Worm (Caenorhabditis elegans) whole organism, L1 larva: ENCODE data around the gene F47B10.9.
A peak's percentile ranks its signal among the peaks of the same experiment; 100 is the strongest.

Experiments used
- C16A3.4 ChIP-seq: fragments of 150-350 bp; optimal IDR thresholded peaks from 2 replicates; lab custom pipeline; 2014; ENCODE audit warnings: missing biosample characterization, missing genetic modification characterization
- C34B4.2 ChIP-seq: sonication (generic microtip); optimal IDR thresholded peaks from 2 replicates; lab custom pipeline; 2017; ENCODE audit warnings: mild to moderate bottlenecking, missing genetic modification characterization, missing compliant biosample characterization
- Y116A8C.19 ChIP-seq: sonication (generic microtip); optimal IDR thresholded peaks from 2 replicates; lab custom pipeline; 2016; ENCODE audit warnings: missing compliant biosample characterization, missing genetic modification characterization, borderline replicate concordance
- aly-2 ChIP-seq: fragments of 150-350 bp; optimal IDR thresholded peaks from 2 replicates; lab custom pipeline; 2014; ENCODE audit warnings: missing biosample characterization, missing genetic modification characterization
- blmp-1 ChIP-seq: fragments of 150-350 bp; optimal IDR thresholded peaks from 2 replicates; lab custom pipeline; 2014; ENCODE audit warnings: missing biosample characterization, missing genetic modification characterization
- ceh-8 ChIP-seq: fragments of 200-800 bp; sonication (Bioruptor generic); optimal IDR thresholded peaks from 2 replicates; lab custom pipeline; 2018; ENCODE audit warnings: mild to moderate bottlenecking, missing genetic modification characterization, moderate library complexity, missing compliant biosample characterization
- ceh-82 ChIP-seq, 3 experiments: fragments of 150-350 bp in 1 of 3; sonication (generic microtip) in 2 of 3; optimal IDR thresholded peaks; 2 replicates each; lab custom pipeline; 2014 to 2017; ENCODE audit warnings: missing biosample characterization in 3 of 3, missing genetic modification characterization in 3 of 3
- ceh-90 ChIP-seq: sonication (generic microtip); optimal IDR thresholded peaks from 2 replicates; lab custom pipeline; 2016; ENCODE audit warnings: missing genetic modification characterization, missing compliant biosample characterization
- ces-1 ChIP-seq: fragments of 150-350 bp; optimal IDR thresholded peaks from 2 replicates; lab custom pipeline; 2014; ENCODE audit warnings: missing biosample characterization, missing genetic modification reagents, missing genetic modification characterization
- efl-1 ChIP-seq, 4 experiments: fragments of 150-350 bp; optimal IDR thresholded peaks in 3 of 4; peaks in 1 of 4; 1 replicate in 1 of 4; 2 replicates in 3 of 4; lab custom pipeline; 2014; ENCODE audit warnings: missing biosample characterization in 2 of 4, missing genetic modification characterization in 2 of 4, missing genetic modification reagents in 2 of 4
- efl-3 ChIP-seq: fragments of 200-800 bp; sonication (Bioruptor generic); optimal IDR thresholded peaks from 2 replicates; lab custom pipeline; 2018; ENCODE audit warnings: mild to moderate bottlenecking, missing genetic modification characterization, missing compliant biosample characterization
- egl-13 ChIP-seq: sonication (generic microtip); optimal IDR thresholded peaks from 2 replicates; lab custom pipeline; 2016; ENCODE audit warnings: missing genotype, missing genetic modification reagents, missing genetic modification characterization, missing compliant biosample characterization
- elt-2 ChIP-seq: sonication (generic microtip); optimal IDR thresholded peaks from 2 replicates; lab custom pipeline; 2016; ENCODE audit warnings: missing genetic modification characterization, mild to moderate bottlenecking, inconsistent platforms, missing compliant biosample characterization, missing genetic modification reagents
- fkh-8 ChIP-seq: sonication (generic microtip); optimal IDR thresholded peaks from 2 replicates; lab custom pipeline; 2016; ENCODE audit warnings: mild to moderate bottlenecking, missing genetic modification characterization, missing compliant biosample characterization
- fos-1 ChIP-seq: fragments of 150-350 bp; optimal IDR thresholded peaks from 2 replicates; lab custom pipeline; 2014; ENCODE audit warnings: missing biosample characterization, missing genetic modification characterization
- grh-1 ChIP-seq: fragments of 200-800 bp; sonication (Bioruptor generic); IDR thresholded peaks from 2 replicates; pipeline ENCODE4 v1.3.6; 2022; ENCODE audit warnings: missing genetic modification reagents, missing genetic modification characterization, missing compliant biosample characterization
- hlh-17 ChIP-seq: fragments of 200-800 bp; sonication (Bioruptor generic); optimal IDR thresholded peaks from 2 replicates; lab custom pipeline; 2018; ENCODE audit warnings: missing genetic modification characterization, mild to moderate bottlenecking, missing compliant biosample characterization, moderate library complexity, borderline replicate concordance
- hlh-4 ChIP-seq: sonication (generic microtip); optimal IDR thresholded peaks from 2 replicates; lab custom pipeline; 2016; ENCODE audit warnings: mild to moderate bottlenecking, missing genetic modification characterization, missing compliant biosample characterization
- jun-1 ChIP-seq: fragments of 150-350 bp; optimal IDR thresholded peaks from 2 replicates; lab custom pipeline; 2014; ENCODE audit warnings: missing biosample characterization, missing genetic modification reagents, missing genetic modification characterization
- lin-14 ChIP-seq: fragments of 200-800 bp; sonication (Bioruptor generic); optimal IDR thresholded peaks from 2 replicates; lab custom pipeline; 2018; ENCODE audit warnings: mild to moderate bottlenecking, missing genetic modification characterization, moderate library complexity, missing compliant biosample characterization
- lin-35 ChIP-seq, 2 experiments: fragments of 150-350 bp; optimal IDR thresholded peaks; 2 replicates each; lab custom pipeline; 2014; ENCODE audit warnings: missing biosample characterization in 2 of 2, missing genetic modification characterization in 2 of 2, missing genetic modification reagents in 2 of 2
- lsy-2 ChIP-seq, 2 experiments: fragments of 150-350 bp; optimal IDR thresholded peaks; 2 replicates each; lab custom pipeline; 2014; ENCODE audit warnings: missing biosample characterization in 2 of 2, missing genetic modification characterization in 2 of 2
- mab-9 ChIP-seq: fragments of 200-800 bp; sonication (Bioruptor generic); IDR thresholded peaks from 2 replicates; pipeline ENCODE4 v1.3.6; 2022; ENCODE audit warnings: missing genetic modification reagents, missing genetic modification characterization, missing compliant biosample characterization
- mep-1 ChIP-seq: fragments of 150-350 bp; optimal IDR thresholded peaks from 2 replicates; lab custom pipeline; 2014; ENCODE audit warnings: missing biosample characterization, missing genetic modification characterization
- nhr-12 ChIP-seq: sonication (generic microtip); optimal IDR thresholded peaks from 2 replicates; lab custom pipeline; 2017; ENCODE audit warnings: missing biosample characterization, missing genetic modification characterization
- nhr-20 ChIP-seq: sonication (generic microtip); optimal IDR thresholded peaks from 2 replicates; lab custom pipeline; 2016; ENCODE audit warnings: mild to moderate bottlenecking, missing genetic modification characterization, missing compliant biosample characterization
- nhr-28 ChIP-seq: fragments of 150-350 bp; optimal IDR thresholded peaks from 2 replicates; lab custom pipeline; 2014; ENCODE audit warnings: missing biosample characterization, missing genetic modification characterization
- nhr-76 ChIP-seq: sonication (generic microtip); optimal IDR thresholded peaks from 2 replicates; lab custom pipeline; 2017; ENCODE audit warnings: missing biosample characterization, missing genetic modification characterization
- nhr-85 ChIP-seq: sonication (generic microtip); peaks from one replicate; lab custom pipeline; 2016; ENCODE audit warnings: missing genetic modification characterization, inconsistent platforms, missing compliant biosample characterization
- nhr-90 ChIP-seq: sonication (generic microtip); optimal IDR thresholded peaks from 2 replicates; lab custom pipeline; 2016; ENCODE audit warnings: mild to moderate bottlenecking, missing genetic modification characterization, missing compliant biosample characterization; ENCODE audit not compliant: poor library complexity
- pax-3 ChIP-seq: fragments of 200-800 bp; sonication (Bioruptor generic); optimal IDR thresholded peaks from 2 replicates; lab custom pipeline; 2018; ENCODE audit warnings: mild to moderate bottlenecking, missing genetic modification characterization, moderate library complexity, missing compliant biosample characterization
- skn-1 ChIP-seq: fragments of 150-350 bp; optimal IDR thresholded peaks from 2 replicates; lab custom pipeline; 2014; ENCODE audit warnings: missing biosample characterization, missing genetic modification characterization
- snpc-4 ChIP-seq: fragments of 150-350 bp; optimal IDR thresholded peaks from 2 replicates; lab custom pipeline; 2014; ENCODE audit warnings: missing biosample characterization, missing genetic modification characterization
- swsn-7 ChIP-seq: sonication (generic microtip); optimal IDR thresholded peaks from 2 replicates; lab custom pipeline; 2016; ENCODE audit warnings: missing genetic modification characterization, missing compliant biosample characterization
- tlp-1 ChIP-seq: fragments of 150-350 bp; optimal IDR thresholded peaks from 2 replicates; lab custom pipeline; 2014; ENCODE audit warnings: missing biosample characterization, missing genetic modification characterization
- ztf-11 ChIP-seq, 2 experiments: sonication (generic microtip); optimal IDR thresholded peaks; 2 replicates each; lab custom pipeline; 2016 to 2017; ENCODE audit warnings: missing genetic modification characterization in 2 of 2, missing biosample characterization in 1 of 2, missing compliant biosample characterization in 1 of 2

F47B10.9 gene

DNA sequence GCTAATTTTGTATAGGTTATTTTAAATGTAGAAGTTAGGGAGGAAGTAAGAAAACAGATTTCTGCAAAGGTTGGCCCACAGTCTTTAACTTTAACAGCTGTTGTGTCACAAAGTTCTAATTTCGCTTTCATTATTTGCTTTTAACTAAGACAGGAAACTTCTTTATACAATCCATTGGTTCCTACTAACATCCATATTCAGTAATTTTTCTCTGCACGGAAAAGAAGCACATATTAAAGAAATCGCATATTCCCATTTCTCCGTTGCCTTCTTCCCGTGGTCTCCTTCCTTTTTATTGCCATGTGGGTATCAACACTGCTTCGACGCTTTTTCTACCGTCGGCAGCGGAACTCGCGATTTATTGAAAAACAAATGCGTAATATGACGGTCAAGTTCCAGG is 31.9 kb downstream of the F47B10.9 start, which contains the start of gene T21E8.6:
TSS of gene T21E8.6 (plus strand) at position 301 of the 400 bp plus-strand sequence.
- TF ChIP-seq mab-9 (GFP tag; lab: Robert Waterston, UW) (no peak), C34B4.2 (tag; lab: Kevin White, UChicago) (no peak), hlh-4 (tag; lab: Kevin White, UChicago) (no peak), ceh-90 (tag; lab: Kevin White, UChicago) (no peak)

DNA sequence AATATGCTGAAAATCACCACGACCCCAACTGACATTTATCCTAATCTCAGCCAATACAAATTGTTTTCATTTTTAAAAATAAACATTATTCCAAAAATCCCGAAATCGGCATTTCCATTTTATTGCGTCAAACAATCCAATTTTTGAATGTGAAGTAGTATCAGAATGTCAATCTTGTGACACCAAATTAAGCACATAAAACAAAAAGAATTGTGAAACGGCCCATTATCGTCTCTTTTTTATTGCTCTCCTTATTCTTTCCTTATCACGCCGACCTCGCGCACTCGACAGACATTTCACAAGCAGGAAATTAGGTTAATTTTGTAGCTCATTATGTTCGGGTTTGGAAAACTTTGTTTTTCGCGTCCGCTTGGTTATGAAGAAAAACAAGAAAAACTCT is 33.4 kb downstream of the F47B10.9 start, which contains the start of gene T21E8.4:
TSS of gene T21E8.4 (plus strand) at position 301 of the 400 bp plus-strand sequence.
- no peak for TF ChIP-seq pax-3 (tag; lab: Kevin White, UChicago)
- TF ChIP-seq elt-2 (tag; lab: Kevin White, UChicago), result no peak
- no peak for TF ChIP-seq ces-1 (GFP tag; lab: Kevin White, UChicago)
- TF ChIP-seq jun-1 (tag; lab: Kevin White, UChicago), result no peak
- TF ChIP-seq snpc-4 (tag; lab: Kevin White, UChicago), result no peak
- TF ChIP-seq ztf-11 (tag; optimal IDR thresholded peaks at IDR 0.05; lab: Kevin White, UChicago), result no peak
- TF ChIP-seq nhr-76 (tag; lab: Kevin White, UChicago), result no peak
- TF ChIP-seq swsn-7 (tag; lab: Kevin White, UChicago), result no peak
- no peak for TF ChIP-seq lin-14 (GFP tag; lab: Kevin White, UChicago)

DNA sequence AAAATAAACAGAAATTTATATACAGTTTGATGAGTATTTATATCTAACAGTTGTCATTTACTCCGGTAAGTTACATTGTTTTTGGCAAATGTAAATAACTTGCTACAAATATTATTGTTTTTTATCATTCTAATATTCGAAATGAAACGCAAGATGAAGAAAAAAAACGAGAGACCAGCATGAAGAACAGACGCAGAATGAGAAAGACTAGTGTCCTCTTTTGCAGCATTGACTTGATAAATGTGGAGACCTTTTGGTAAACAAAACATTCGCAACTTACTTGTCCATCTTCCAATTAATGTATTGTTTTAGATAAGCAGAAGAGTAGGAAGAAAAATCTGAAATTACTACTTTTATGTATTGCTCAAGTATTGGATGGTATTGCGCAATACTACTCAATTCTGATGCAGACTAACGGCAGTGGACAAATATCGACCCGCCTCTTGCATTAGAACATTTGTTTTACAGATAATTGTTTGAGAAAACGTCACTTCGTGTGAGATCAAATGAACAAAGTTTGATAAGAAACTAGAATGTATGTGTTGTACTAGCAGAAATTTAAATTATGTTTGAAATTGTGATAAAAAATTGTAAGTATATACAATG is 36.6 kb downstream of the F47B10.9 start, which contains the start of gene pgp-6:
TSS of gene pgp-6 (minus strand) at position 288 of the 606 bp plus-strand sequence.
- TF ChIP-seq nhr-20 (tag; lab: Kevin White, UChicago) (peak; percentile 44), blmp-1 (tag; lab: Kevin White, UChicago) (no peak), skn-1 (tag; lab: Kevin White, UChicago) (peak; percentile 77), C16A3.4 (no peak), aly-2 (tag; lab: Kevin White, UChicago) (no peak), nhr-85 (tag; lab: Kevin White, UChicago) (peak; percentile 65), lsy-2 (tag; optimal IDR thresholded peaks at IDR 0.05; lab: Kevin White, UChicago) (no peak), efl-3 (GFP tag; lab: Kevin White, UChicago) (no peak), elt-2 (tag; lab: Kevin White, UChicago) (peak; percentile 71), hlh-17 (GFP tag; lab: Kevin White, UChicago) (no peak), efl-1 (optimal IDR thresholded peaks at IDR 0.05; lab: Kevin White, UChicago) (no peak), efl-1 (GFP tag; optimal IDR thresholded peaks at IDR 0.05 in 1 of 2; lab: Kevin White, UChicago) (peak in 1 of 2 experiments; percentile 41), tlp-1 (tag; lab: Kevin White, UChicago) (no peak), nhr-90 (tag; lab: Kevin White, UChicago) (no peak), nhr-28 (tag; lab: Kevin White, UChicago) (no peak)

DNA sequence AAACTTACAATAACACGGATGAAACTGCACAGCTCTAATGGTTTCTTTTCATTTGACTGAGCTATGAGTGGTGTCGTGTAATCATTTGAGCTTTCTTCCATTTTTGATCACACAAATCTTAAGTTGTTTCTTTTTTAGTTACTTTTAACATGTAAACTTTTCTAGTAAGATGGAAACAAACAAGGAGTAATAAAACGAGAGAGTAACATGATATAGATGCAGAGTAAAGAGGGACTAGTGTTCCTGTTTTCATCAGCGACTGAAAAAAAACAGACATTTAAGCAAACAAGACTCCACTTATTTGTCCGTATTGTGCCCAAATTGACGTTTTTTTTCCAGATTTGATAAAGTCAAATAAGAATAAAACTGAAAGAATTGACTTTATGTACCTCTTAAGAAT is 43.7 kb downstream of the F47B10.9 start, which contains the start of gene pgp-7:
TSS of gene pgp-7 (minus strand) at position 101 of the 400 bp plus-strand sequence.
- no peak for TF ChIP-seq efl-1 (optimal IDR thresholded peaks at IDR 0.05; lab: Kevin White, UChicago)
- peak in 1 of 2 experiments; percentile 10 for TF ChIP-seq efl-1 (GFP tag; optimal IDR thresholded peaks at IDR 0.05 in 1 of 2; lab: Kevin White, UChicago)
- TF ChIP-seq fkh-8 (tag; lab: Kevin White, UChicago), result no peak

DNA sequence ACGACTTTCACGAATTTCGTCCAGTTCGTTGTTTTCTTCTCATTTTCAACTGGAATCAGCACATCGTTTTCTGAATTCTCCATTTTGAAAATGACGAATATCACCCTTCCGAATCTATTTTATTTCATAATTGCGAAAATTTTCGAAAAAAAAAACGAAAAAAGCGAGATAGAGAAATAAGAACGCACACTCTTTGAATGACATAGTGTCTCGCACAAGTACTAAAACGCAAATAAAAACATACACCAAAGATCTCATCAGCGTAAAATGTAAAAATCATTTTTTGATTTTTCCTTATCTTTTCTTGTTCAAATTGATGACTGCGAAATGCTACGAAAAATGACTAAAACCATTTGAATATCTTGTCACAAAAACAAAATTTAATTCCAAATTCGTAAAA is 49.6 kb downstream of the F47B10.9 start, which contains the start of gene pgp-8:
TSS of gene pgp-8 (minus strand) at position 101 of the 400 bp plus-strand sequence.
- TF ChIP-seq nhr-85 (tag; lab: Kevin White, UChicago) (peak; percentile 30), ceh-90 (tag; lab: Kevin White, UChicago) (no peak)

DNA sequence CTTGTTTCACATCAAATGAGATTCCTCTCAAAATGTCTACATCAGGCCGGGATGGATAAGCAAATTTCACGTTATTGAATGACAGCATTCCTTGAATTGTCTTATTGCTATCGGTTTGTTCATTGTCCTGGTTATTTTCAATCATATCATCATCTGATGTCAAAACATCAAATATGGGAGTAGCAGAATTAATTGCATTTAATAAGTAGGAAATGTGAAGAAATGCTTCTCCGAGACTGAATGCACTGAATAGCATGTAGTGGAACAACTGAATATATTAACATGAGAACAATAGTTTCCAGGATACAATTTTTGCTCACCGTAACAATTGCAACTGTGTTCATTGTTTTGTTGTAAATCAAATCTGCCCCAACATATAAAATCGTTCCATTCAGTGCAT is 51.3 kb downstream of the F47B10.9 start:
- TF ChIP-seq egl-13 (tag; lab: Kevin White, UChicago), result no peak
- no peak for TF ChIP-seq tlp-1 (tag; lab: Kevin White, UChicago)
- TF ChIP-seq nhr-90 (tag; lab: Kevin White, UChicago), result no peak
- TF ChIP-seq lin-35 (GFP tag; optimal IDR thresholded peaks at IDR 0.05; lab: Kevin White, UChicago), result no peak
- no peak for TF ChIP-seq mep-1
- TF ChIP-seq pax-3 (tag; lab: Kevin White, UChicago), result no peak
- TF ChIP-seq nhr-12, result no peak
- TF ChIP-seq lin-14 (GFP tag; lab: Kevin White, UChicago), result no peak
- TF ChIP-seq nhr-28 (tag; lab: Kevin White, UChicago), result no peak
- no peak for TF ChIP-seq grh-1
- no peak for TF ChIP-seq ceh-90 (tag; lab: Kevin White, UChicago)
- no peak for TF ChIP-seq C16A3.4
- no peak for TF ChIP-seq lsy-2 (tag; optimal IDR thresholded peaks at IDR 0.05; lab: Kevin White, UChicago)
- TF ChIP-seq ceh-8 (GFP tag; lab: Kevin White, UChicago), result no peak
- TF ChIP-seq blmp-1 (tag; lab: Kevin White, UChicago), result no peak
- no peak for TF ChIP-seq Y116A8C.19 (tag; lab: Kevin White, UChicago)
- no peak for TF ChIP-seq fos-1
- no peak for TF ChIP-seq ceh-82 (tag; optimal IDR thresholded peaks at IDR 0.05; lab: Kevin White, UChicago)
- TF ChIP-seq, all 84 proteins: peak for 0
